Worm (Caenorhabditis elegans) whole organism, mixed stage, embryonic: Measurements from ENCODE around the gene F21C10.7.

ENCODE experiments used
- elt-3 ChIP-seq: fragments of 150-350 bp; optimal IDR thresholded peaks from 2 replicates; lab custom pipeline; 2014; ENCODE audit warnings: missing biosample characterization, missing genetic modification characterization
- lin-32 ChIP-seq: fragments of 200-800 bp; sonication (Bioruptor generic); optimal IDR thresholded peaks from 2 replicates; lab custom pipeline; 2018; ENCODE audit warnings: mild to moderate bottlenecking, missing genetic modification characterization, missing compliant biosample characterization
- mep-1 ChIP-seq: fragments of 150-350 bp; optimal IDR thresholded peaks from 2 replicates; lab custom pipeline; 2017; ENCODE audit warnings: missing biosample characterization, missing genetic modification reagents, missing genetic modification characterization, inconsistent platforms
- nhr-237 ChIP-seq: fragments of 150-350 bp; optimal IDR thresholded peaks from 2 replicates; lab custom pipeline; 2014; ENCODE audit warnings: missing biosample characterization, missing genetic modification characterization
- sem-2 ChIP-seq: fragments of 200-800 bp; sonication (Bioruptor generic); optimal IDR thresholded peaks from 2 replicates; lab custom pipeline; 2018; ENCODE audit warnings: mild to moderate bottlenecking, missing genetic modification characterization, missing compliant biosample characterization
- snpc-4 ChIP-seq: fragments of 150-350 bp; optimal IDR thresholded peaks from 2 replicates; lab custom pipeline; 2014; ENCODE audit warnings: missing biosample characterization, missing genetic modification characterization
- sptf-1 ChIP-seq: sonication (generic microtip); optimal IDR thresholded peaks from 2 replicates; lab custom pipeline; 2017; ENCODE audit warnings: mild to moderate bottlenecking, missing genetic modification characterization, moderate library complexity, missing compliant biosample characterization

ce11 chrV:9132043-9132442, 19.5 kb downstream of the F21C10.7 start, which contains the start of gene F21C10.1:
- TF ChIP-seq elt-3 (tag; lab: Kevin White, UChicago) (no peak), nhr-237 (tag; lab: Kevin White, UChicago) (no peak), sptf-1 (tag; lab: Kevin White, UChicago) (no peak), snpc-4 (tag; lab: Kevin White, UChicago) (no peak), lin-32 (GFP tag; lab: Kevin White, UChicago) (no peak), mep-1 (tag; lab: Kevin White, UChicago) (no peak), sem-2 (no peak)
